Worm (Caenorhabditis elegans) whole organism, early embryonic: ENCODE results near the gene acs-19.

Experiments
- F13C5.2 ChIP-seq: sonication (generic microtip); optimal IDR thresholded peaks from 2 replicates; lab custom pipeline; 2017; ENCODE audit warnings: mild to moderate bottlenecking, missing genetic modification characterization, inconsistent platforms, missing compliant biosample characterization
- ama-1 ChIP-seq: fragments of 150-350 bp; optimal IDR thresholded peaks from 2 replicates; lab custom pipeline; 2014
- tbx-37 ChIP-seq: fragments of 200-800 bp; sonication (Bioruptor generic); conservative IDR thresholded peaks from 2 replicates; pipeline ENCODE4 v1.3.6; 2022; ENCODE audit warnings: missing genetic modification reagents, missing genetic modification characterization, missing compliant biosample characterization

DNA sequence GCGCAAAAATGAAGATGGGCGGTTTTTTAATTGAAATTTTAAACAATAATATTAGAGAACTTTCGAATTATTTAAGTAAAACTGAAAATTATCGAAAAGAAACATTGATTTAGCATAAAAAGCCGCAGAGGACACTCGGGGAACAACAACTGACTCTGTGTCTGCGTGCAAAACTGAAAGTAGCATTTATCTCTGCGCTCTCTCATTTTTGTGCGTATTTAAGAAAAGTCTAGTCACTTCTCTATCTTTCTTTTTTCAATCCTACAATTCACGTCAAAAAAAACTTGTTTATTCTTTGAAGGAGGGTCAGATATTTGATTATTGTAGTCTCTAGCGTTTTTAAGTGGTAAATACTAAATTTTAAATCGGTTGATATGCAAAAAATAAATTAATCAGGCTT lies 43.9 kb downstream of the acs-19 start:
- no peak for TF ChIP-seq ama-1
- no peak for TF ChIP-seq F13C5.2 (tag; lab: Kevin White, UChicago)
- TF ChIP-seq tbx-37 (GFP tag; lab: Robert Waterston, UW): no peak
